Fruit fly (Drosophila melanogaster) whole organism, prepupa: ENCODE results near the gene CG4199.

Experiments
- Blimp-1 ChIP-seq: fragments of 200-800 bp; sonication (Bioruptor generic); optimal IDR thresholded peaks from 3 replicates; lab custom pipeline; 2017; ENCODE audit warnings: missing biosample characterization, missing genetic modification characterization, mild to moderate bottlenecking, moderate library complexity, missing genetic modification reagents
- CG11294 ChIP-seq: fragments of 200-800 bp; sonication (Bioruptor generic); IDR thresholded peaks from 2 replicates; pipeline ENCODE4 v1.3.6; 2022; ENCODE audit warnings: missing biosample characterization, missing genetic modification characterization
- CG11762 ChIP-seq: fragments of 200-800 bp; sonication (Bioruptor generic); optimal IDR thresholded peaks from 3 replicates; lab custom pipeline; 2016; ENCODE audit warnings: missing biosample characterization, missing genetic modification characterization; ENCODE audit not compliant: insufficient read depth
- CG15336 ChIP-seq: fragments of 200-800 bp; sonication (Bioruptor generic); IDR thresholded peaks from 2 replicates; pipeline ENCODE4 v1.3.6; 2022; ENCODE audit warnings: missing biosample characterization, missing genetic modification characterization
- CG1621 ChIP-seq: fragments of 200-800 bp; sonication (Bioruptor generic); optimal IDR thresholded peaks from 3 replicates; lab custom pipeline; 2018; ENCODE audit warnings: missing biosample characterization, mild to moderate bottlenecking, missing genetic modification characterization
- CG16779 ChIP-seq: fragments of 200-800 bp; sonication (Bioruptor generic); optimal IDR thresholded peaks from 3 replicates; lab custom pipeline; 2017; ENCODE audit warnings: missing biosample characterization, mild to moderate bottlenecking, missing genetic modification characterization
- CG3032 ChIP-seq: fragments of 200-800 bp; optimal IDR thresholded peaks from 2 replicates; lab custom pipeline; 2019; ENCODE audit warnings: missing biosample characterization, mild to moderate bottlenecking, missing genetic modification characterization, moderate library complexity
- CG31627 ChIP-seq: fragments of 200-800 bp; sonication (Bioruptor generic); optimal IDR thresholded peaks from 3 replicates; lab custom pipeline; 2016; ENCODE audit warnings: missing biosample characterization, missing genetic modification characterization
- CG3919 ChIP-seq: fragments of 200-800 bp; sonication (Bioruptor generic); optimal IDR thresholded peaks from 3 replicates; lab custom pipeline; 2016; ENCODE audit warnings: missing biosample characterization, missing genetic modification characterization
- CG4318 ChIP-seq: fragments of 200-800 bp; sonication (Bioruptor generic); optimal IDR thresholded peaks from 3 replicates; lab custom pipeline; 2017; ENCODE audit warnings: missing biosample characterization, mild to moderate bottlenecking, missing genetic modification characterization
- CG6163 ChIP-seq: fragments of 200-800 bp; sonication (Bioruptor generic); IDR thresholded peaks from 3 replicates; pipeline ENCODE4 v1.3.6; 2022; ENCODE audit warnings: missing biosample characterization, missing genetic modification characterization
- CG6276 ChIP-seq: fragments of 200-800 bp; sonication (Bioruptor generic); optimal IDR thresholded peaks from 2 replicates; lab custom pipeline; 2017; ENCODE audit warnings: missing biosample characterization, mild to moderate bottlenecking, missing genetic modification characterization
- CG6792 ChIP-seq: fragments of 200-800 bp; sonication (Bioruptor generic); optimal IDR thresholded peaks from 3 replicates; lab custom pipeline; 2016; ENCODE audit warnings: missing biosample characterization, missing genetic modification characterization
- CG6808 ChIP-seq: fragments of 200-800 bp; sonication (Bioruptor generic); optimal IDR thresholded peaks from 3 replicates; lab custom pipeline; 2017; ENCODE audit warnings: missing biosample characterization, missing genetic modification characterization, mild to moderate bottlenecking, moderate library complexity, missing genetic modification reagents
- CG7368 ChIP-seq: fragments of 200-800 bp; sonication (Bioruptor generic); optimal IDR thresholded peaks from 3 replicates; lab custom pipeline; 2016; ENCODE audit warnings: missing biosample characterization, missing genetic modification characterization
- CG8119 ChIP-seq: fragments of 200-800 bp; sonication (Bioruptor generic); IDR thresholded peaks from 3 replicates; pipeline ENCODE4 v1.3.6; 2022; ENCODE audit warnings: missing biosample characterization, missing genetic modification characterization
- CG8319 ChIP-seq: fragments of 200-800 bp; sonication (Bioruptor generic); optimal IDR thresholded peaks from 3 replicates; lab custom pipeline; 2016; ENCODE audit warnings: missing biosample characterization, missing genetic modification characterization
- CG8632 ChIP-seq: fragments of 200-800 bp; sonication (Bioruptor generic); optimal IDR thresholded peaks from 3 replicates; lab custom pipeline; 2016; ENCODE audit warnings: missing biosample characterization, missing genetic modification characterization
- CG9139 ChIP-seq: fragments of 200-800 bp; sonication (Bioruptor generic); optimal IDR thresholded peaks from 3 replicates; lab custom pipeline; 2017; ENCODE audit warnings: missing biosample characterization, mild to moderate bottlenecking, missing genetic modification characterization
- Eip75B ChIP-seq: fragments of 200-800 bp; sonication (Bioruptor generic); optimal IDR thresholded peaks from 3 replicates; lab custom pipeline; 2016; ENCODE audit warnings: missing biosample characterization, missing genetic modification characterization
- Eip78C ChIP-seq: fragments of 200-800 bp; sonication (Bioruptor generic); peaks from one replicate; lab custom pipeline; 2016; ENCODE audit warnings: missing biosample characterization, missing genetic modification characterization
- Ets21C ChIP-seq: fragments of 200-800 bp; sonication (Bioruptor generic); optimal IDR thresholded peaks from 3 replicates; lab custom pipeline; 2016; ENCODE audit warnings: missing biosample characterization, missing genetic modification characterization
- Ets96B ChIP-seq: fragments of 200-800 bp; optimal IDR thresholded peaks from 2 replicates; lab custom pipeline; 2019; ENCODE audit warnings: missing biosample characterization, mild to moderate bottlenecking, missing genetic modification characterization, moderate library complexity
- Gug ChIP-seq: fragments of 200-800 bp; sonication (Bioruptor generic); IDR thresholded peaks from 2 replicates; pipeline ENCODE4 v1.3.6; 2022; ENCODE audit warnings: missing biosample characterization, missing genetic modification characterization
- Hr39 ChIP-seq: fragments of 200-800 bp; sonication (Bioruptor generic); optimal IDR thresholded peaks from 2 replicates; lab custom pipeline; 2016; ENCODE audit warnings: missing biosample characterization, missing genetic modification characterization
- Hr4 ChIP-seq: fragments of 200-800 bp; sonication (Bioruptor generic); optimal IDR thresholded peaks from 3 replicates; lab custom pipeline; 2016; ENCODE audit warnings: missing biosample characterization, missing genetic modification characterization
- Lpt ChIP-seq: fragments of 200-800 bp; sonication (Bioruptor generic); optimal IDR thresholded peaks from 3 replicates; lab custom pipeline; 2016; ENCODE audit warnings: missing biosample characterization, missing genetic modification characterization
- Met ChIP-seq: fragments of 200-800 bp; sonication (Bioruptor generic); optimal IDR thresholded peaks from 3 replicates; lab custom pipeline; 2016; ENCODE audit warnings: missing biosample characterization, missing genetic modification characterization
- OdsH ChIP-seq: fragments of 200-800 bp; sonication (Bioruptor generic); optimal IDR thresholded peaks from 3 replicates; lab custom pipeline; 2016; ENCODE audit warnings: missing biosample characterization, missing genetic modification characterization
- Smox ChIP-seq: fragments of 200-800 bp; sonication (Bioruptor generic); optimal IDR thresholded peaks from 3 replicates; lab custom pipeline; 2016; ENCODE audit warnings: missing biosample characterization, missing genetic modification characterization
- Sox102F ChIP-seq: fragments of 200-800 bp; sonication (Bioruptor generic); optimal IDR thresholded peaks from 2 replicates; lab custom pipeline; 2016; ENCODE audit warnings: missing biosample characterization, mild to moderate bottlenecking, missing genetic modification characterization
- Sox14 ChIP-seq: fragments of 200-800 bp; sonication (Bioruptor generic); optimal IDR thresholded peaks from 3 replicates; lab custom pipeline; 2016; ENCODE audit warnings: missing biosample characterization, missing genetic modification characterization
- Sox15 ChIP-seq: fragments of 200-800 bp; sonication (Bioruptor generic); optimal IDR thresholded peaks from 3 replicates; lab custom pipeline; 2016; ENCODE audit warnings: missing biosample characterization, missing genetic modification characterization
- achi ChIP-seq: fragments of 200-800 bp; sonication (Bioruptor generic); optimal IDR thresholded peaks from 3 replicates; lab custom pipeline; 2016; ENCODE audit warnings: missing biosample characterization, missing genetic modification characterization
- acj6 ChIP-seq: fragments of 200-800 bp; sonication (Bioruptor generic); optimal IDR thresholded peaks from 3 replicates; lab custom pipeline; 2016; ENCODE audit warnings: missing biosample characterization, missing genetic modification characterization
- cyc ChIP-seq: fragments of 200-800 bp; sonication (Bioruptor generic); optimal IDR thresholded peaks from 3 replicates; lab custom pipeline; 2016; ENCODE audit warnings: missing biosample characterization, missing genetic modification characterization
- dac ChIP-seq: fragments of 200-800 bp; sonication (Bioruptor generic); optimal IDR thresholded peaks from 2 replicates; lab custom pipeline; 2017; ENCODE audit warnings: missing biosample characterization, mild to moderate bottlenecking, missing genetic modification characterization
- eg ChIP-seq: fragments of 200-800 bp; sonication (Bioruptor generic); IDR thresholded peaks from 3 replicates; pipeline ENCODE4 v1.3.6; 2022; ENCODE audit warnings: missing biosample characterization, missing genetic modification characterization
- fd59A ChIP-seq: fragments of 200-800 bp; sonication (Bioruptor generic); optimal IDR thresholded peaks from 2 replicates; lab custom pipeline; 2017; ENCODE audit warnings: missing biosample characterization, mild to moderate bottlenecking, missing genetic modification characterization, missing genetic modification reagents
- fd85E ChIP-seq: fragments of 200-800 bp; sonication (Bioruptor generic); optimal IDR thresholded peaks from 3 replicates; lab custom pipeline; 2016; ENCODE audit warnings: missing biosample characterization, missing genetic modification characterization
- fkh ChIP-seq: fragments of 200-800 bp; sonication (Bioruptor generic); optimal IDR thresholded peaks from 3 replicates; lab custom pipeline; 2017; ENCODE audit warnings: missing biosample characterization, mild to moderate bottlenecking, missing genetic modification characterization, moderate library complexity
- lz ChIP-seq: fragments of 200-800 bp; sonication (Bioruptor generic); optimal IDR thresholded peaks from 3 replicates; lab custom pipeline; 2016; ENCODE audit warnings: missing biosample characterization, missing genetic modification characterization
- net ChIP-seq: fragments of 200-800 bp; sonication (Bioruptor generic); optimal IDR thresholded peaks from 3 replicates; lab custom pipeline; 2016; ENCODE audit warnings: missing biosample characterization, missing genetic modification characterization
- pdm3 ChIP-seq: fragments of 200-800 bp; sonication (Bioruptor generic); optimal IDR thresholded peaks from 3 replicates; lab custom pipeline; 2016; ENCODE audit warnings: missing biosample characterization, missing genetic modification characterization
- spab ChIP-seq: fragments of 200-800 bp; sonication (Bioruptor generic); optimal IDR thresholded peaks from 2 replicates; lab custom pipeline; 2017; ENCODE audit warnings: missing biosample characterization, mild to moderate bottlenecking, missing genetic modification characterization, missing genetic modification reagents
- ss ChIP-seq, 2 experiments: fragments of 200-800 bp; sonication (Bioruptor generic); optimal IDR thresholded peaks; 2 replicates in 1 of 2; 3 replicates in 1 of 2; lab custom pipeline; 2017 to 2018; ENCODE audit warnings: mild to moderate bottlenecking in 2 of 2, missing biosample characterization in 2 of 2, missing genetic modification characterization in 2 of 2, moderate library complexity in 1 of 2
- svp ChIP-seq: fragments of 200-800 bp; sonication (Bioruptor generic); peaks from one replicate; lab custom pipeline; 2016; ENCODE audit warnings: missing biosample characterization, missing genetic modification characterization
- topi ChIP-seq: fragments of 200-800 bp; sonication (Bioruptor generic); optimal IDR thresholded peaks from 3 replicates; lab custom pipeline; 2016; ENCODE audit warnings: missing biosample characterization, missing genetic modification characterization
- vri ChIP-seq: fragments of 200-800 bp; sonication (Bioruptor generic); optimal IDR thresholded peaks from 3 replicates; lab custom pipeline; 2016; ENCODE audit warnings: missing biosample characterization, mild to moderate bottlenecking, missing genetic modification characterization

Gene CG4199

DNA sequence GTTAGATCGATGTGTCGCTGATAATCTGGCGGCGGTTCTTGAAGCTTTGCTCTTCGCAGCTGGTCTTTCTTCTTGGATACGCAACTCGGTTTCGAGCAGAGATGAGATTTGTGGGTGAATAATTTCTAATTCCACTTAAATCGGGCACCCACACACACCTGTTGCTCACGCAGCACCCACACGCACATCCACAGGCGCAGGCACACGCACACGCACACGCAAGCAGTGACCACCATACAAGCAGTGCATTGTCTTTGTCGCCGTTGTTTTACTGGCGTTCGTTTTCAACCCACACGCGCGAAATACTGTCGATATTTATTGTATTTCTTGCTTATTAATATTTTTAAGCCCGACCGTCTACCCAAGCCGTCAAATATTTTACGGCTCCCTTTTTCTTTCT is 23.1 kb upstream of the CG4199 start:
- peak; percentile 10 for TF ChIP-seq Sox14 (GFP tag; lab: Kevin White, UChicago)
- no peak for TF ChIP-seq svp (GFP tag; lab: Kevin White, UChicago)
- TF ChIP-seq CG8632 (GFP tag; lab: Kevin White, UChicago) = no peak

DNA sequence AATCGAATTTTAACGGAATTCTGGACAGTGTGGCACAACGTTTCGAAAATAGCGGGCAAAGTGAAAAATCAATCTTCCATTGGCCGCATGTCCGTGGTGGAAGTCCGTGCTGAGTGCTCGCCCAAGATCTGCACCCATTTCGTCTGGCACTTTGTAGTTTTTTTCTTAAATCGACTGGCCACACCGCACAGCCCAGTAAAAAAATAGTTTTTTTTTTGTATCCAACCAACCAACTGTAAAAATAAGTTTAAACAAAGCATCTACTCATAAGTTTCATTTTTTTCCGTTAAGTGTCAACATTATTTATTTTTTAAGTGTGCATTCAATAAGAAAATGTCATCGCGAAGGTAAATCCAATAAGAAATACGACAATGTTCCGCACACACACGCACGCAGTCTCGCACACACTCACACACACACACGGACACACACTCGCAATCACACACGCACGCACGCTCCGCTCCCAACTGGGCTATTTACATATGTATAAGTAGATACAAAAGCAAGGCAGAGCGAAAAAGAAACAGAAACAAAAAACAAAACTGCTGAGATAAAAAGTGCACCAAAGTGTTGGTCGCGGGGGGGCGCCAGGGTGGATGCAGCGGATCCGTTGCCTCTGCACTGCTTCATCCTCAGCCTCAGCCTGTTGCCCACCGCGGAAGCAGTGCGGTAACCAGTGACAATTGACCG is 20.9 kb upstream of the CG4199 start, which contains the start of gene csw:
Gene csw, plus strand, starts transcription at position 163 of the 690 bp plus-strand sequence.
- peak; percentile 57 for TF ChIP-seq fkh (GFP tag; lab: Kevin White, UChicago)
- peak; percentile 31 for TF ChIP-seq dac (GFP tag; lab: Kevin White, UChicago)
- TF ChIP-seq Hr39 (GFP tag; lab: Kevin White, UChicago) = peak; percentile 37
- TF ChIP-seq CG16779 (tag; lab: Kevin White, UChicago) = peak; percentile 96
- no peak for TF ChIP-seq Hr4 (GFP tag; lab: Kevin White, UChicago)
- peak; percentile 63 for TF ChIP-seq Eip75B (GFP tag; lab: Kevin White, UChicago)
- peak; percentile 92 for TF ChIP-seq CG6276
- TF ChIP-seq net (GFP tag; lab: Kevin White, UChicago) = peak; percentile 84
- TF ChIP-seq fd85E (GFP tag; lab: Kevin White, UChicago) = peak; percentile 27
- peak; percentile 61 for TF ChIP-seq CG3919
- TF ChIP-seq CG11294 (GFP tag; lab: Robert Waterston, UW) = no peak
- TF ChIP-seq Sox14 (GFP tag; lab: Kevin White, UChicago) = peak; percentile 43
- peak; percentile 25 for TF ChIP-seq CG8319 (GFP tag; lab: Kevin White, UChicago)
- TF ChIP-seq CG8119 (GFP tag; lab: Robert Waterston, UW) = peak; percentile 86
- TF ChIP-seq Ets21C = peak; percentile 5
- peak; percentile 43 for TF ChIP-seq CG6792 (GFP tag; lab: Kevin White, UChicago)
- peak; percentile 97 for TF ChIP-seq CG9139 (GFP tag; lab: Kevin White, UChicago)
- peak; percentile 98 to 99 for TF ChIP-seq ss (GFP tag; optimal IDR thresholded peaks at IDR 0.05; lab: Kevin White, UChicago)
- peak; percentile 75 for TF ChIP-seq Lpt (GFP tag; lab: Kevin White, UChicago)
- peak; percentile 67 for TF ChIP-seq CG7368 (GFP tag; lab: Kevin White, UChicago)
- peak; percentile 88 for TF ChIP-seq CG15336 (GFP tag; lab: Robert Waterston, UW)
- peak; percentile 93 for TF ChIP-seq CG6808
- peak; percentile 95 for TF ChIP-seq CG6163 (GFP tag; lab: Robert Waterston, UW)
- peak; percentile 51 for TF ChIP-seq topi
- peak; percentile 89 for TF ChIP-seq Ets96B (tag; lab: Kevin White, UChicago)
- TF ChIP-seq achi (GFP tag; lab: Kevin White, UChicago) = peak; percentile 28
- peak; percentile 87 for TF ChIP-seq CG3032
- peak; percentile 28 for TF ChIP-seq lz
- TF ChIP-seq pdm3 (GFP tag; lab: Kevin White, UChicago) = peak; percentile 57
- peak; percentile 46 for TF ChIP-seq svp (GFP tag; lab: Kevin White, UChicago)
- peak; percentile 37 for TF ChIP-seq Met (GFP tag; lab: Kevin White, UChicago)
- TF ChIP-seq vri (GFP tag; lab: Kevin White, UChicago) = no peak
- TF ChIP-seq Blimp-1 = no peak
- TF ChIP-seq Sox15 (GFP tag; lab: Kevin White, UChicago) = peak; percentile 2
- peak; percentile 93 for TF ChIP-seq eg (GFP tag; lab: Robert Waterston, UW)
- peak; percentile 23 for TF ChIP-seq OdsH (GFP tag; lab: Kevin White, UChicago)
- peak; percentile 88 for TF ChIP-seq spab (GFP tag; lab: Kevin White, UChicago)
- TF ChIP-seq Gug (GFP tag; lab: Robert Waterston, UW) = peak; percentile 54
- TF ChIP-seq Sox102F (GFP tag; lab: Kevin White, UChicago) = peak; percentile 17
- no peak for TF ChIP-seq acj6 (GFP tag; lab: Kevin White, UChicago)
- peak; percentile 40 for TF ChIP-seq Smox
- TF ChIP-seq CG1621 = peak; percentile 93
- TF ChIP-seq CG11762 = peak; percentile 69
- TF ChIP-seq CG31627 = peak; percentile 38
- no peak for TF ChIP-seq cyc (GFP tag; lab: Kevin White, UChicago)
- peak; percentile 20 for TF ChIP-seq CG4318
- TF ChIP-seq Eip78C (GFP tag; lab: Kevin White, UChicago) = peak; percentile 92
- TF ChIP-seq fd59A (GFP tag; lab: Kevin White, UChicago) = peak; percentile 68
